Fruit fly (Drosophila melanogaster) whole organism, wandering third instar larva: Measurements from ENCODE around the gene CG34299.

Experiments used
- Myc ChIP-seq: fragments of >200 bp; optimal IDR thresholded peaks from 2 replicates; lab custom pipeline; 2017
- dmrt93B ChIP-seq: fragments of 200-800 bp; sonication (Bioruptor generic); optimal IDR thresholded peaks from 2 replicates; lab custom pipeline; 2018; ENCODE audit warnings: missing biosample characterization, mild to moderate bottlenecking, missing genetic modification characterization
- pan ChIP-seq: fragments of >200 bp; optimal IDR thresholded peaks from 2 replicates; lab custom pipeline; 2017

- TF ChIP-seq pan (lab: Kevin White, UChicago): no peak
- no peak for TF ChIP-seq dmrt93B
- no peak for TF ChIP-seq Myc (lab: Kevin White, UChicago)
These were observed 11.7 kb upstream of the CG34299 start, which contains the start of gene CG43448 for dm6 chr3R:30237634-30238033.
